Fruit fly (Drosophila melanogaster): ENCODE data around the gene CG1677.

Gene CG1677

DNA sequence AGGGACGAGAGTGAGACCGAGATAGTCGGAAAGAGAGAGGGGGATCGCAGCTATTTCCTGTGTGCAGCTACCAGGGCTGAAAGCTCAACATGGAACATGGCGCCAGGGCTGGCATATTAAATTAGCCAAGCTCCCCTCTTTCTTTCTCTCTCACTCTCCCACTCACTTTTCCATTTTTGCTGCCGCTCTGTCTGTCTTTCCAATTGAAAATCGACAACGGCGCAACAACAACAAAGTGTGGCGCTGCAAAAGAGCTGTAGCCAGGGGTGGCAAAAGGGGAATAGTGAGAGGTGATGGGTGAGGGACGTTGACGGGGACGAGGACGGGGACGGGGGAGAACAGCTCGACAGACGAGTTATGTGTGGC is 105.3 kb downstream of the CG1677 start (continued):
- TF ChIP-seq bsh (GFP tag; optimal IDR thresholded peaks at IDR 0.05) (no peak), crp (GFP tag; optimal IDR thresholded peaks at IDR 0.05) (no peak), wek (GFP tag; optimal IDR thresholded peaks at IDR 0.05) (no peak), ATbp (GFP tag; optimal IDR thresholded peaks at IDR 0.05) (no peak), jumu (GFP tag; optimal IDR thresholded peaks at IDR 0.05) (peak; percentile 9), CG11504 (tag; optimal IDR thresholded peaks at IDR 0.05) (peak; percentile 29), CG6813 (GFP tag; optimal IDR thresholded peaks at IDR 0.05) (no peak), dm (GFP tag; optimal IDR thresholded peaks at IDR 0.05) (no peak), bigmax (GFP tag; optimal IDR thresholded peaks at IDR 0.05) (no peak), CG12219 (GFP tag; optimal IDR thresholded peaks at IDR 0.05) (no peak), CG6791 (GFP tag; IDR thresholded peaks at IDR 0.05; ENCODE audit: partially characterized antibody) (no peak), Atf-2 (GFP tag; optimal IDR thresholded peaks at IDR 0.05) (no peak), CG2120 (GFP tag; optimal IDR thresholded peaks at IDR 0.05) (peak; percentile 13), dan (GFP tag; IDR thresholded peaks at IDR 0.05) (no peak), CG3065 (GFP tag; optimal IDR thresholded peaks at IDR 0.05) (no peak), CG7928 (GFP tag; optimal IDR thresholded peaks at IDR 0.05) (peak; percentile 91), Dek (tag; optimal IDR thresholded peaks at IDR 0.05) (no peak), CG13775 (GFP tag; optimal IDR thresholded peaks at IDR 0.05) (no peak), phol (tag; optimal IDR thresholded peaks at IDR 0.05) (peak; percentile 65), CG12071 (GFP tag; optimal IDR thresholded peaks at IDR 0.05) (peak; percentile 4), Vsx1 (GFP tag; optimal IDR thresholded peaks at IDR 0.05) (peak; percentile 91), CG18619 (GFP tag; optimal IDR thresholded peaks at IDR 0.05) (no peak), fd102C (GFP tag; optimal IDR thresholded peaks at IDR 0.05) (no peak), HLH4C (GFP tag; IDR thresholded peaks at IDR 0.05; ENCODE audit: partially characterized antibody) (no peak), schlank (tag; optimal IDR thresholded peaks at IDR 0.05) (no peak), al (GFP tag; IDR thresholded peaks at IDR 0.05) (0 out of 2 replicates have a peak, but pooled peaks have one; percentile 21), Stat92E (GFP tag; optimal IDR thresholded peaks at IDR 0.05) (no peak), CG1832 (GFP tag; optimal IDR thresholded peaks at IDR 0.05) (peak; percentile 25), CG30431 (GFP tag; optimal IDR thresholded peaks at IDR 0.05) (no peak), D (optimal IDR thresholded peaks at IDR 0.05) (no peak), D (GFP tag; optimal IDR thresholded peaks at IDR 0.05) (no peak), Kr (GFP tag; optimal IDR thresholded peaks at IDR 0.05) (no peak), Bgb (GFP tag; IDR thresholded peaks at IDR 0.05; ENCODE audit: partially characterized antibody) (no peak), Hsf (GFP tag; optimal IDR thresholded peaks at IDR 0.05) (no peak), ap (GFP tag; IDR thresholded peaks at IDR 0.05) (no peak), CG1024 (GFP tag; IDR thresholded peaks at IDR 0.05) (no peak), jing (GFP tag; optimal IDR thresholded peaks at IDR 0.05) (no peak), ci (GFP tag; IDR thresholded peaks at IDR 0.05) (peak; percentile 29; the same call in 2 of the 3 replicates), CG1529 (GFP tag; optimal IDR thresholded peaks at IDR 0.05) (no peak), Sry-β (GFP tag; optimal IDR thresholded peaks at IDR 0.05) (no peak), CG12942 (GFP tag; optimal IDR thresholded peaks at IDR 0.05) (no peak), Nf-YC (tag; optimal IDR thresholded peaks at IDR 0.05) (peak; percentile 29), CG11696 (GFP tag; IDR thresholded peaks at IDR 0.05) (no peak), CG33213 (GFP tag; optimal IDR thresholded peaks at IDR 0.05) (no peak), toy (GFP tag; IDR thresholded peaks at IDR 0.05) (0 out of 2 replicates have a peak, but pooled peaks have one; percentile 34), GATAe (GFP tag; conservative IDR thresholded peaks at IDR 0.05) (no peak), Doc2 (GFP tag; IDR thresholded peaks at IDR 0.05) (no peak), Oaz (GFP tag; IDR thresholded peaks at IDR 0.05) (no peak), CG12104 (GFP tag; optimal IDR thresholded peaks at IDR 0.05) (no peak), CG34422 (GFP tag; IDR thresholded peaks at IDR 0.05) (0 out of 3 replicates have a peak, but pooled peaks have one; percentile 7), Dip2 (GFP tag; IDR thresholded peaks at IDR 0.05) (no peak)

Data from whole organism, embryonic.